Worm (Caenorhabditis elegans) whole organism, late embryonic: Measurements from ENCODE around the gene perm-5.

Source experiments
- F13H6.1 ChIP-seq: sonication (generic microtip); optimal IDR thresholded peaks from 2 replicates; lab custom pipeline; 2016; ENCODE audit warnings: missing genetic modification characterization, missing compliant biosample characterization
- ama-1 ChIP-seq: fragments of 150-350 bp; optimal IDR thresholded peaks from 2 replicates; lab custom pipeline; 2014
- ceh-18 ChIP-seq: sonication (generic microtip); optimal IDR thresholded peaks from 2 replicates; lab custom pipeline; 2016; ENCODE audit warnings: missing genetic modification characterization, missing compliant biosample characterization
- elt-2 ChIP-seq: sonication (generic microtip); optimal IDR thresholded peaks from 2 replicates; lab custom pipeline; 2016; ENCODE audit warnings: missing genetic modification reagents, missing genetic modification characterization, missing compliant biosample characterization
- fkh-10 ChIP-seq: fragments of 150-350 bp; optimal IDR thresholded peaks from 2 replicates; lab custom pipeline; 2014; ENCODE audit warnings: missing biosample characterization, missing genetic modification reagents, missing genetic modification characterization
- lin-11 ChIP-seq: fragments of 200-800 bp; sonication (Bioruptor generic); optimal IDR thresholded peaks from 2 replicates; lab custom pipeline; 2018; ENCODE audit warnings: mild to moderate bottlenecking, missing genetic modification characterization, missing compliant biosample characterization
- nhr-11 ChIP-seq: fragments of 150-350 bp; optimal IDR thresholded peaks from 2 replicates; lab custom pipeline; 2014; ENCODE audit warnings: missing biosample characterization, missing genetic modification characterization
- pha-4 ChIP-seq: fragments of 150-350 bp; optimal IDR thresholded peaks from 2 replicates; lab custom pipeline; 2018; ENCODE audit warnings: missing biosample characterization, missing genetic modification reagents, missing genetic modification characterization
- pqm-1 ChIP-seq: sonication (generic microtip); optimal IDR thresholded peaks from 2 replicates; lab custom pipeline; 2016; ENCODE audit warnings: missing genetic modification characterization, missing compliant biosample characterization
- tbx-7 ChIP-seq: sonication (generic microtip); optimal IDR thresholded peaks from 2 replicates; lab custom pipeline; 2016; ENCODE audit warnings: missing genotype, missing genetic modification characterization, missing compliant biosample characterization
- unc-55 ChIP-seq: sonication (generic microtip); optimal IDR thresholded peaks from 2 replicates; lab custom pipeline; 2017; ENCODE audit warnings: missing biosample characterization, missing genetic modification reagents, missing genetic modification characterization
- unc-86 ChIP-seq: sonication (generic microtip); optimal IDR thresholded peaks from 2 replicates; lab custom pipeline; 2016; ENCODE audit warnings: missing genetic modification characterization, missing compliant biosample characterization

ce11 chrIV:5682547-5683234, 20.6 kb downstream of the perm-5 start, which contains the start of the genes C55C3.7 and C55C3.6:
- TF ChIP-seq F13H6.1 (tag; lab: Kevin White, UChicago) (no peak), fkh-10 (GFP tag; lab: Kevin White, UChicago) (no peak), unc-86 (tag; lab: Kevin White, UChicago) (no peak), elt-2 (tag; lab: Kevin White, UChicago) (no peak), tbx-7 (no peak), lin-11 (tag; lab: Kevin White, UChicago) (no peak), ceh-18 (tag; lab: Kevin White, UChicago) (no peak), unc-55 (no peak), pha-4 (tag; lab: Kevin White, UChicago) (no peak), ama-1 (no peak), nhr-11 (tag; lab: Kevin White, UChicago) (no peak), pqm-1 (no peak)
